Fruit fly (Drosophila melanogaster): Measurements from ENCODE around the gene CG15330.

DNA sequence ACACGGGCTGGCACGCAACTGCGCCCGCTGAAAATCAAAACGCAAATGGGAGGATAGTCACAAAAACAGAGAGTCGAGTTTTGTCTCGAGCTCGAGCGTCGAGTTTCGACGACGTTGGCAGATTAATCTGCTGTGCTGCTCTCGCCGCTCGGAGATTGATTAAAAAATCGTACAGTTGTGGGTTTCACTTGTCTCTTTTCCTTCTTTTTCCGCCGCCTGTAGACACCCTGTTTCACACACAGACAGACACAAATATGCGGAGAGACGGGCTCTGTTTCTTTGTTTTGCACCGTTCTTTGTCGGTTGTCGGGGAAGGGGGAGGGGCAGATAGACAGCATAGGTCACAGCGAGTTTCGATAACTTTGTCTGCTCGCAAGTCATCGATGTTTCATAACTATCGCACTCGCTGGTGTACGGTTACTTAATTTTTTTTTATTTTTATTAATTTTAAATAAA lies 9.0 kb upstream of the CG15330 start, which contains the start of gene orion:
- no peak for TF ChIP-seq Jra (GFP tag; optimal IDR thresholded peaks at IDR 0.05)
- no peak for TF ChIP-seq fru (GFP tag; optimal IDR thresholded peaks at IDR 0.05)
- no peak for TF ChIP-seq Dfd (GFP tag; optimal IDR thresholded peaks at IDR 0.05)
